Worm (Caenorhabditis elegans): ENCODE results near the gene F54E2.1.

- TF ChIP-seq unc-39 (tag; optimal IDR thresholded peaks at IDR 0.05) (no peak), elt-1 (tag; optimal IDR thresholded peaks at IDR 0.05) (no peak), ceh-82 (tag; optimal IDR thresholded peaks at IDR 0.05) (no peak), gmeb-1 (tag; optimal IDR thresholded peaks at IDR 0.05) (no peak), skn-1 (tag; optimal IDR thresholded peaks at IDR 0.05) (no peak), mab-5 (tag; optimal IDR thresholded peaks at IDR 0.05) (no peak)
These were observed 3.7 kb downstream of the F54E2.1 start, which contains the start of gene F54E2.9 for ce11 chrV:2813856-2814255.

Measured in whole organism, L2 larva.